Fruit fly (Drosophila melanogaster): ENCODE results near the gene lectin-22C.

The lectin-22C gene

dm6 chr2L:1987434-1988191 is 49.5 kb downstream of the lectin-22C start, which contains the start of gene Got2 (continued):
- TF ChIP-seq Nf-YA (GFP tag; IDR thresholded peaks at IDR 0.05): no peak
- no peak for TF ChIP-seq her (GFP tag; optimal IDR thresholded peaks at IDR 0.05)
- no peak for TF ChIP-seq tll (GFP tag; optimal IDR thresholded peaks at IDR 0.05)
- TF ChIP-seq CG2889 (GFP tag; IDR thresholded peaks at IDR 0.05): no peak
- TF ChIP-seq CG11398 (GFP tag; optimal IDR thresholded peaks at IDR 0.05): no peak
- no peak for TF ChIP-seq chn (GFP tag; optimal IDR thresholded peaks at IDR 0.05)
- TF ChIP-seq Doc2 (GFP tag; IDR thresholded peaks at IDR 0.05): no peak
- no peak for TF ChIP-seq dmrt11E (tag; optimal IDR thresholded peaks at IDR 0.05)
- no peak for TF ChIP-seq CG12104 (GFP tag; optimal IDR thresholded peaks at IDR 0.05)
- no peak for TF ChIP-seq zen (tag; optimal IDR thresholded peaks at IDR 0.05)
- TF ChIP-seq tap (tag; optimal IDR thresholded peaks at IDR 0.05): no peak
- TF ChIP-seq Chrac-16 (GFP tag; optimal IDR thresholded peaks at IDR 0.05): no peak
- TF ChIP-seq Eip74EF (GFP tag; optimal IDR thresholded peaks at IDR 0.05): no peak
- TF ChIP-seq HLH4C (GFP tag; IDR thresholded peaks at IDR 0.05; ENCODE audit: partially characterized antibody): peak; percentile 78
- no peak for TF ChIP-seq nom (GFP tag; optimal IDR thresholded peaks at IDR 0.05)
- TF ChIP-seq eve (GFP tag; optimal IDR thresholded peaks at IDR 0.05): no peak
- TF ChIP-seq tin (GFP tag; optimal IDR thresholded peaks at IDR 0.05): no peak
- no peak for TF ChIP-seq mirr (GFP tag; optimal IDR thresholded peaks at IDR 0.05)
- no peak for TF ChIP-seq lbe (GFP tag; optimal IDR thresholded peaks at IDR 0.05)
- no peak for TF ChIP-seq CG4730 (GFP tag; IDR thresholded peaks at IDR 0.05)
- TF ChIP-seq CG2129 (GFP tag; IDR thresholded peaks at IDR 0.05; ENCODE audit: partially characterized antibody): peak; percentile 18; the same call in 1 of the 2 replicates
- no peak for TF ChIP-seq NK7.1 (GFP tag; optimal IDR thresholded peaks at IDR 0.05)
- TF ChIP-seq CG16815 (GFP tag; optimal IDR thresholded peaks at IDR 0.05): peak; percentile 7
- peak; percentile 57 for TF ChIP-seq slbo (GFP tag; IDR thresholded peaks at IDR 0.05)
- TF ChIP-seq CG1233 (GFP tag; optimal IDR thresholded peaks at IDR 0.05): no peak
- no peak for TF ChIP-seq pnt (GFP tag; optimal IDR thresholded peaks at IDR 0.05)
- TF ChIP-seq Hmr (GFP tag; optimal IDR thresholded peaks at IDR 0.05): peak; percentile 70
- TF ChIP-seq vfl (GFP tag; optimal IDR thresholded peaks at IDR 0.05): peak; percentile 5
- TF ChIP-seq Atf3 (GFP tag; optimal IDR thresholded peaks at IDR 0.05): no peak
- no peak for TF ChIP-seq CG4404 (GFP tag; IDR thresholded peaks at IDR 0.05)
- TF ChIP-seq slou (GFP tag; optimal IDR thresholded peaks at IDR 0.05): no peak
- TF ChIP-seq z (GFP tag; IDR thresholded peaks at IDR 0.05): no peak
- TF ChIP-seq tio (GFP tag; optimal IDR thresholded peaks at IDR 0.05): no peak
- no peak for TF ChIP-seq salm (tag; optimal IDR thresholded peaks at IDR 0.05)
- peak; percentile 87 for TF ChIP-seq sna (GFP tag; IDR thresholded peaks at IDR 0.05; ENCODE audit: partially characterized antibody)
- TF ChIP-seq Trl (optimal IDR thresholded peaks at IDR 0.05): no peak
- TF ChIP-seq Trl (GFP tag; optimal IDR thresholded peaks at IDR 0.05): no peak
- no peak for TF ChIP-seq dm (GFP tag; optimal IDR thresholded peaks at IDR 0.05)
- no peak for TF ChIP-seq D19A (tag; optimal IDR thresholded peaks at IDR 0.05)
- TF ChIP-seq Six4 (GFP tag; optimal IDR thresholded peaks at IDR 0.05): no peak
- TF ChIP-seq CG34376 (GFP tag; optimal IDR thresholded peaks at IDR 0.05): no peak
- TF ChIP-seq CG10959 (GFP tag; IDR thresholded peaks at IDR 0.05): no peak
- peak; percentile 57 for TF ChIP-seq ewg (GFP tag; optimal IDR thresholded peaks at IDR 0.05)
- TF ChIP-seq disco-r (GFP tag; optimal IDR thresholded peaks at IDR 0.05): no peak
- TF ChIP-seq CG10366 (GFP tag; IDR thresholded peaks at IDR 0.05): peak; percentile 31; the same call in 1 of the 2 replicates
- TF ChIP-seq gt (GFP tag; IDR thresholded peaks at IDR 0.05): no peak
- no peak for TF ChIP-seq cas (GFP tag; IDR thresholded peaks at IDR 0.05)
- TF ChIP-seq CG13424 (tag; optimal IDR thresholded peaks at IDR 0.05): peak; percentile 2
- TF ChIP-seq CG9932 (GFP tag; IDR thresholded peaks at IDR 0.05): peak; percentile 62
- TF ChIP-seq CG11695 (GFP tag; IDR thresholded peaks at IDR 0.05): no peak
